Fruit fly (Drosophila melanogaster): ENCODE measurements around the gene CG13989.

DNA sequence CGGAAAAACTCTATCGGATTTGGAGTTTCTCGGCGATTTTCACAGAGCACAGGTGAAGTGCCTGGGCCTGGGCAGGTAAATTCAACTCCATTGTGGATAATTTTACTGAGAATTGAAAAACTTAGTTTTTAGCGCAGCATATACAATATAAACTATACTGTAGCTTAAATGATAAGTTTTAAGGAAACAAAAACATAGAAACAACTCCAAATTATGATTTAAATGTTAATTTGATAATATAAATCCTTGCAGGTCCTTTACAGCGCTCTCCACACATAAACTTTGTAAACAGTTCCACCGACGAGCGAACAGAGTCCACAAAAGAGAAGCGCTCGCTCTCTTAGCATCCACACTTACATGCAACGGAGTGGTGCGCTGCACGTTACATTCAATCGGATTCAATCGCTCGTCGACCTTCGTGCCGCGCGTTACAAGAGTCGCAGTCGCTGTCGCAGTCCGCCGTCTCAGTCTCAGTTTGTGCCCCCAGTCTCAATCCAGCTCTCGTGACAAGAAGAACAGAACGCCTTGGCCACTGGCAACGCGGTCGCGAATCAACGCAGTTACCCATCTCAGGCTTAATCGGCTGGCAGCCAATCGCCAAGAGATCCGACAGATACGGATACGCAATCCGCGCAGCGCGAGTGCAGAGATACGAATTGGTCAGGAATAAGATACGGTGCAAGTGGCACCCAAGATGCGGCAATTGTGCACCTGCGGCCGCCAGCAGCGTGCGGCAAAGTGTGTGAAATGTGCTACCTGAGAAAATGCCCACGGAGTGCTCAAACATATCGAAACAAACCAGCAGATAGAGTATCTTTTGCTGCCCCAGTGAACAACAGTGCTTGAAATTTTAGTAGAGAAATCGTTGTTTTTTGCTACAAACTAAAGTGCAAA, 18.8 kb downstream of the CG13989 start, which contains the start of gene smal:
- TF ChIP-seq psq (optimal IDR thresholded peaks at IDR 0.05) (no peak), insv (optimal IDR thresholded peaks at IDR 0.05) (no peak), h (optimal IDR thresholded peaks at IDR 0.05) (no peak)

All from Kc167 (cell line).